Worm (Caenorhabditis elegans) whole organism, L4 larva: ENCODE measurements around the gene T28D6.6.

Experiments used
- ama-1 ChIP-seq: fragments of 150-350 bp; optimal IDR thresholded peaks from 2 replicates; lab custom pipeline; 2014; ENCODE audit warnings: inconsistent platforms, mixed read lengths
- pha-4 ChIP-seq, 2 experiments: fragments of 150-350 bp in 1 of 2; fragments of 200-800 bp in 1 of 2; sonication (Bioruptor generic) in 1 of 2; IDR thresholded peaks in 1 of 2; optimal IDR thresholded peaks in 1 of 2; 2 replicates each; pipeline versions ENCODE4 v1.3.6 to Lab custom; 2014 to 2022; ENCODE audit warnings: missing genetic modification characterization in 2 of 2, missing genetic modification reagents in 2 of 2, missing biosample characterization in 1 of 2, missing compliant biosample characterization in 1 of 2
- zag-1 ChIP-seq: fragments of 150-350 bp; optimal IDR thresholded peaks from 2 replicates; lab custom pipeline; 2014; ENCODE audit warnings: missing biosample characterization, missing genetic modification characterization

ce11 chrIII:11341466-11341865 is 1.4 kb downstream of the T28D6.6 start:
- TF ChIP-seq ama-1 (lab: Kevin White, UChicago) (no peak), zag-1 (tag; lab: Kevin White, UChicago) (no peak), pha-4 (GFP tag; IDR thresholded peaks at IDR 0.05; lab: Robert Waterston, UW) (no peak), pha-4 (tag; optimal IDR thresholded peaks at IDR 0.05; lab: Kevin White, UChicago) (no peak)
